Worm (Caenorhabditis elegans) whole organism, midembryonic: ENCODE data around the gene Y43F8C.17.

Source experiments
- T22C8.4 ChIP-seq: fragments of 200-800 bp; sonication (Bioruptor generic); IDR thresholded peaks from 2 replicates; pipeline ENCODE4 v1.3.6; 2022; ENCODE audit warnings: missing genetic modification characterization, missing compliant biosample characterization
- cog-1 ChIP-seq: sonication (generic microtip); optimal IDR thresholded peaks from 2 replicates; lab custom pipeline; 2016; ENCODE audit warnings: missing genetic modification characterization, missing compliant biosample characterization
- flt-1 ChIP-seq: fragments of 200-800 bp; sonication (Bioruptor generic); IDR thresholded peaks from 2 replicates; pipeline ENCODE4 v1.3.6; 2022; ENCODE audit warnings: missing genetic modification characterization, missing compliant biosample characterization
- med-1 ChIP-seq: sonication (generic microtip); optimal IDR thresholded peaks from 2 replicates; lab custom pipeline; 2017; ENCODE audit warnings: missing genetic modification characterization, mild to moderate bottlenecking, missing compliant biosample characterization, antibody characterized with exemption, missing genetic modification reagents; ENCODE audit not compliant: insufficient read depth
- ref-1 ChIP-seq: fragments of 200-800 bp; sonication (Bioruptor generic); conservative IDR thresholded peaks from 2 replicates; pipeline ENCODE4 v1.3.6; 2022; ENCODE audit warnings: missing genetic modification reagents, missing genetic modification characterization, missing compliant biosample characterization
- ztf-23 ChIP-seq: fragments of 200-800 bp; sonication (Bioruptor generic); IDR thresholded peaks from 2 replicates; pipeline ENCODE4 v1.3.6; 2022; ENCODE audit warnings: missing genetic modification reagents, missing genetic modification characterization, missing compliant biosample characterization
- ztf-29 ChIP-seq: fragments of 200-800 bp; sonication (Bioruptor generic); IDR thresholded peaks from 2 replicates; pipeline ENCODE4 v1.3.6; 2022; ENCODE audit warnings: missing genetic modification reagents, missing genetic modification characterization, missing compliant biosample characterization

ce11 chrV:19737458-19737857, 21.5 kb downstream of the Y43F8C.17 start, which contains the start of gene W04E12.7:
- TF ChIP-seq flt-1 (no peak), ztf-23 (GFP tag; lab: Robert Waterston, UW) (no peak), T22C8.4 (GFP tag; lab: Robert Waterston, UW) (no peak), cog-1 (no peak), med-1 (no peak), ref-1 (GFP tag; lab: Robert Waterston, UW) (no peak), ztf-29 (GFP tag; lab: Robert Waterston, UW) (no peak)
